Worm (Caenorhabditis elegans) whole organism, midembryonic: ENCODE results near the gene F31D5.7.

ENCODE experiments used
- cog-1 ChIP-seq: sonication (generic microtip); optimal IDR thresholded peaks from 2 replicates; lab custom pipeline; 2016; ENCODE audit warnings: missing genetic modification characterization, missing compliant biosample characterization
- flt-1 ChIP-seq: fragments of 200-800 bp; sonication (Bioruptor generic); IDR thresholded peaks from 2 replicates; pipeline ENCODE4 v1.3.6; 2022; ENCODE audit warnings: missing genetic modification characterization, missing compliant biosample characterization
- tab-1 ChIP-seq: fragments of 200-800 bp; sonication (Bioruptor generic); IDR thresholded peaks from 2 replicates; pipeline ENCODE4 v1.3.6; 2022; ENCODE audit warnings: missing genetic modification characterization, missing compliant biosample characterization
- ztf-29 ChIP-seq: fragments of 200-800 bp; sonication (Bioruptor generic); IDR thresholded peaks from 2 replicates; pipeline ENCODE4 v1.3.6; 2022; ENCODE audit warnings: missing genetic modification reagents, missing genetic modification characterization, missing compliant biosample characterization

DNA sequence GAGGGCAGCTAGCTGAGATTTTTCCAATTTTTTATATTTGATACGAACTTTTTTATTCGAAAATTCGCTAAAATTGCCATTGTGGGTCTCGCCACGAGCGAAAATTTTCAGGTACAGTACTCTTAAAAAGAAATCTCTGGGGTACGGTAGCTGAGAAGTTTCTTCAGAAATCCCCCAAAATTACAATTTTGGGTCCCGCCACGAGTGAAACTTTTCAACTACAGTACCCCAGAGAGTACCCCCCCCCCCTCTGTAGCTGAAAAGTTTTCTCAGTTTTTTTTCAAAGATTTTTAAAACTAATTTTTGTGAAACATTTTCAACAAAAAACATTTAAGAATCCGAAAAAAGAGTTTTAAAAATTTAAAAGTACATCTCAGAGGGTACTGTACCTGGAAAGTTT, 33.7 kb downstream of the F31D5.7 start:
- TF ChIP-seq tab-1 (GFP tag; lab: Robert Waterston, UW) (no peak), flt-1 (GFP tag; lab: Robert Waterston, UW) (no peak), ztf-29 (GFP tag; lab: Robert Waterston, UW) (no peak), cog-1 (tag; lab: Kevin White, UChicago) (no peak)
